Fruit fly (Drosophila melanogaster) whole organism, wandering third instar larva: ENCODE data around the gene CG31816.

Source experiments
- CrebA ChIP-seq: fragments of 200-800 bp; sonication (Bioruptor generic); optimal IDR thresholded peaks from 2 replicates; lab custom pipeline; 2016; ENCODE audit warnings: missing biosample characterization, mild to moderate bottlenecking, missing genetic modification characterization, borderline replicate concordance
- Dfd ChIP-seq: fragments of >200 bp; optimal IDR thresholded peaks from 2 replicates; lab custom pipeline; 2017; ENCODE audit warnings: missing biosample characterization, missing genetic modification characterization
- Dif ChIP-seq: fragments of 200-275, 200-300 bp; sonication (Bioruptor generic); optimal IDR thresholded peaks from 2 replicates; lab custom pipeline; 2018; ENCODE audit warnings: missing biosample characterization, missing genetic modification characterization; ENCODE audit not compliant: partially characterized antibody
- Mio ChIP-seq: sonication (Bioruptor generic); optimal IDR thresholded peaks from 2 replicates; lab custom pipeline; 2016; ENCODE audit warnings: missing biosample characterization, missing genetic modification characterization
- OdsH ChIP-seq: fragments of 200-800 bp; sonication (Bioruptor generic); optimal IDR thresholded peaks from 2 replicates; lab custom pipeline; 2016; ENCODE audit warnings: missing biosample characterization, mild to moderate bottlenecking, missing genetic modification characterization
- br ChIP-seq: fragments of 200-800 bp; sonication (Bioruptor generic); optimal IDR thresholded peaks from 2 replicates; lab custom pipeline; 2016; ENCODE audit warnings: missing biosample characterization, missing genetic modification characterization
- dmrt93B ChIP-seq: fragments of 200-800 bp; sonication (Bioruptor generic); optimal IDR thresholded peaks from 2 replicates; lab custom pipeline; 2018; ENCODE audit warnings: missing biosample characterization, mild to moderate bottlenecking, missing genetic modification characterization
- fru ChIP-seq: fragments of 200-800 bp; sonication (Bioruptor generic); optimal IDR thresholded peaks from 3 replicates; lab custom pipeline; 2016; ENCODE audit warnings: missing biosample characterization, mild to moderate bottlenecking, missing genetic modification characterization
- h ChIP-seq: fragments of 200-800 bp; sonication (Bioruptor generic); optimal IDR thresholded peaks from 3 replicates; lab custom pipeline; 2016; ENCODE audit warnings: missing biosample characterization, mild to moderate bottlenecking, missing genetic modification characterization
- jim ChIP-seq: fragments of 175-275, 200-325 bp; sonication (Bioruptor generic); optimal IDR thresholded peaks from 2 replicates; lab custom pipeline; 2016; ENCODE audit warnings: missing biosample characterization, mild to moderate bottlenecking, missing genetic modification characterization
- pan ChIP-seq: fragments of >200 bp; optimal IDR thresholded peaks from 2 replicates; lab custom pipeline; 2017
- rgr ChIP-seq: fragments of 200-800 bp; sonication (Bioruptor generic); optimal IDR thresholded peaks from 3 replicates; lab custom pipeline; 2016; ENCODE audit warnings: missing biosample characterization, mild to moderate bottlenecking, missing genetic modification characterization
- tai ChIP-seq: sonication (Bioruptor generic); optimal IDR thresholded peaks from 2 replicates; lab custom pipeline; 2016; ENCODE audit warnings: missing biosample characterization, missing genetic modification characterization

- TF ChIP-seq h (GFP tag; lab: Kevin White, UChicago), result no peak
- TF ChIP-seq Dfd (GFP tag; lab: Kevin White, UChicago), result peak; percentile 2
- no peak for TF ChIP-seq Dif (GFP tag; lab: Kevin White, UChicago)
- no peak for TF ChIP-seq tai (GFP tag; lab: Kevin White, UChicago)
- no peak for TF ChIP-seq rgr (GFP tag; lab: Kevin White, UChicago)
- TF ChIP-seq br (GFP tag; lab: Kevin White, UChicago), result no peak
- TF ChIP-seq pan (lab: Kevin White, UChicago), result no peak
- TF ChIP-seq Mio, result no peak
- TF ChIP-seq OdsH, result no peak
- TF ChIP-seq dmrt93B (GFP tag; lab: Kevin White, UChicago), result no peak
- TF ChIP-seq CrebA, result no peak
- TF ChIP-seq jim (GFP tag; lab: Kevin White, UChicago), result no peak
- TF ChIP-seq fru, result no peak
Measured at dm6 chr2L:16540773-16541172, 1.6 kb upstream of the CG31816 start.
